Worm (Caenorhabditis elegans): ENCODE results near the gene F10B5.2.

Gene F10B5.2

DNA sequence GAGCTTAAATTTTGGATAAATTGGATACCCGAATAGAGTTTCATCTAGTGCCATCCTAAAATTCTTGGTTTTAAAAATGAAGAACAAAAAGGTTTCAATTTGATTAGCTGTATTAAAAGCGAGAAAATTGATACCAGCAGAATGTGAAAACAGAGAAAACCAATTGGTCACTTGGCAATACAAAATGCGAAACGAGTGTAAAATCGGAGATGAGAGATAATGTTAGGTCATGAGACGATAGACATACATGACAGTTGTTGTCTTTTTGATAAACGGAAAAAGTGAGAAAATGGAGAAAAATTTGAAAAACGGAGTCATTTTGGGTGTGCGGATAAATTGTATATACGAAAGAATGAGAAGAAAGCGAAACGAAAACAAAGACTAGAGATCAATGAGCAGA, 39.6 kb upstream of the F10B5.2 start, which contains the start of gene sfxn-5:
Gene sfxn-5, minus strand, starts transcription at position 55 of the 400 bp plus-strand sequence.
- TF ChIP-seq efl-1 (GFP tag; optimal IDR thresholded peaks at IDR 0.05) = no peak
- TF ChIP-seq hmg-1.2 (GFP tag; IDR thresholded peaks at IDR 0.05) = peak; percentile 26; the same call in 1 of the 2 replicates
- peak; percentile 49 for TF ChIP-seq nhr-80 (tag; optimal IDR thresholded peaks at IDR 0.05)

DNA sequence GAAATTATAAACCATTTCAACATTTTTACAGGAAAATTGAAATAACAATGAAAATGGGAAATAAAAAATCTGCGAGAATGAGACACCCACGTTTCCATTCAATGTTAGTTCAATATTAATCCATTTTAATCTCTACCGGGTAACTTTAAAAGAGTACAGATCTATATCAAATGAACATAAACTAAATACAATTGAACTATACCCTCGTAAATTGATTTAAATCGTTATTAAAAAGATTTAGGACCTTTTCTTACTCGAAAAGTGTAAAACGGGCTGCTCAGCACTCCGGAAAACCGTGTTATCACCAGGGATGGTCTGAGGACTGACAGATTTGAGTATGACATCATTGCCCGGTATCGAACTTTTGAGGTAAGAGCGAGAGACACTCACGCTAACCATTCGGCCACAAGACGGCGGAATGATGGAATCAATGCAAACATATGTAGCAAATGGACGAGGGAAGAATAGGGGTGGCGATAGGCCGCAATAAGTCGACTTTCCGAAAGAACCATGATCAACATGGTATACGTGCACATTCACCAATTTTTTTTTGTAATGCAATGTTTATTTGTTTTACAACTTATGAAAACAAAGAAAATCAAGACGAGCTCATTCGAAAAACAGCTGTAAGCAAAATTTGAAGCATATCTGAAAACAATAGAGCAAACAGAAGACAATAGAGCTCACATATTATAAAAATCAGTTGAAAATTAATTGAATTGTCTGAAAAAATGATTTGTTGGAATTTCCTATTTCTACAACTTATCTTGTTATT, 37.5 kb upstream of the F10B5.2 start, which contains the start of the genes chst-1 and C41C4.9:
Gene chst-1, minus strand, starts transcription at position 51 of the 775 bp plus-strand sequence.
Gene C41C4.9, plus strand, starts transcription at position 725 of the 775 bp plus-strand sequence.
- TF ChIP-seq ztf-18 (tag; optimal IDR thresholded peaks at IDR 0.05) (peak; percentile 87), nhr-120 (GFP tag; IDR thresholded peaks at IDR 0.05) (no peak), snpc-1.3 (tag; optimal IDR thresholded peaks at IDR 0.05; ENCODE audit: insufficient read depth) (peak; percentile 92), pbrm-1 (GFP tag; IDR thresholded peaks at IDR 0.05) (no peak; the same call in 1 of the 2 replicates), F33H1.4 (GFP tag; IDR thresholded peaks at IDR 0.05) (no peak; the same call in 1 of the 2 replicates), ceh-27 (GFP tag; optimal IDR thresholded peaks at IDR 0.05) (peak; percentile 88), hmg-1.2 (GFP tag; IDR thresholded peaks at IDR 0.05) (peak; percentile 69), ccch-3 (GFP tag; optimal IDR thresholded peaks at IDR 0.05) (no peak), F57A8.1 (GFP tag; optimal IDR thresholded peaks at IDR 0.05) (peak; percentile 93), nhr-80 (tag; optimal IDR thresholded peaks at IDR 0.05) (peak; percentile 75), let-607 (tag; optimal IDR thresholded peaks at IDR 0.05) (peak; percentile 52 to 68), chd-7 (tag; optimal IDR thresholded peaks at IDR 0.05) (peak; percentile 88), attf-3 (GFP tag; conservative IDR thresholded peaks at IDR 0.05) (peak; percentile 61), zim-3 (tag; optimal IDR thresholded peaks at IDR 0.05) (peak; percentile 95), cebp-1 (GFP tag; IDR thresholded peaks at IDR 0.05) (peak; percentile 23; the same call in 1 of the 2 replicates), cebp-1 (tag; optimal IDR thresholded peaks at IDR 0.05) (no peak), F10E7.11 (tag; optimal IDR thresholded peaks at IDR 0.05) (peak; percentile 88), nfya-1 (tag; optimal IDR thresholded peaks at IDR 0.05; ENCODE audit: borderline replicate concordance, insufficient read depth) (no peak), F55B11.4 (tag; optimal IDR thresholded peaks at IDR 0.05; ENCODE audit: borderline replicate concordance, insufficient read depth) (peak; percentile 35), T07F8.4 (tag; optimal IDR thresholded peaks at IDR 0.05) (peak; percentile 74), nfyb-1 (GFP tag; IDR thresholded peaks at IDR 0.05) (peak; percentile 91), B0019.2 (GFP tag; conservative IDR thresholded peaks at IDR 0.05) (no peak), xnd-1 (tag; optimal IDR thresholded peaks at IDR 0.05) (no peak), sea-2 (GFP tag; IDR thresholded peaks at IDR 0.05) (no peak), K11D2.4 (GFP tag; IDR thresholded peaks at IDR 0.05) (no peak), snpc-3.4 (tag; optimal IDR thresholded peaks at IDR 0.05) (peak; percentile 76), mxl-1 (tag; optimal IDR thresholded peaks at IDR 0.05) (peak; percentile 92), die-1 (tag; optimal IDR thresholded peaks at IDR 0.05) (peak; percentile 96), F37B4.10 (GFP tag; IDR thresholded peaks at IDR 0.05) (0 out of 2 replicates have a peak, but pooled peaks have one; percentile 90), cebp-2 (GFP tag; IDR thresholded peaks at IDR 0.05) (peak; percentile 88; the same call in 1 of the 2 replicates), fkh-3 (tag; optimal IDR thresholded peaks at IDR 0.05) (peak; percentile 84), akir-1 (GFP tag; optimal IDR thresholded peaks at IDR 0.05) (peak; percentile 77), madf-8 (GFP tag; conservative IDR thresholded peaks at IDR 0.05) (no peak), lag-1 (GFP tag; IDR thresholded peaks at IDR 0.05) (0 out of 2 replicates have a peak, but pooled peaks have one; percentile 38), zfh-2 (GFP tag; conservative IDR thresholded peaks at IDR 0.05) (no peak), dpl-1 (GFP tag; optimal IDR thresholded peaks at IDR 0.05) (no peak), ztf-26 (tag; optimal IDR thresholded peaks at IDR 0.05) (peak; percentile 88), unc-62 (GFP tag; optimal IDR thresholded peaks at IDR 0.05) (no peak), nhr-90 (tag; optimal IDR thresholded peaks at IDR 0.05) (peak; percentile 96), nhr-179 (tag; optimal IDR thresholded peaks at IDR 0.05) (peak; percentile 67), F23B12.7 (tag; optimal IDR thresholded peaks at IDR 0.05; ENCODE audit: insufficient read depth) (peak; percentile 81), athp-1 (tag; optimal IDR thresholded peaks at IDR 0.05) (no peak), Y67H2A.10 (GFP tag; conservative IDR thresholded peaks at IDR 0.05) (no peak)
